Fruit fly (Drosophila melanogaster) whole organism, wandering third instar larva: Measurements from ENCODE around the gene Rab9.

Experiments
- CG32264 ChIP-seq: fragments of 200-800 bp; sonication (Bioruptor generic); optimal IDR thresholded peaks from 2 replicates; lab custom pipeline; 2016; ENCODE audit warnings: missing biosample characterization, missing genetic modification characterization
- CG9705 ChIP-seq: fragments of 200-800 bp; sonication (Bioruptor generic); optimal IDR thresholded peaks from 2 replicates; lab custom pipeline; 2018; ENCODE audit warnings: missing biosample characterization, mild to moderate bottlenecking, missing genetic modification characterization
- CrebA ChIP-seq: fragments of 200-800 bp; sonication (Bioruptor generic); optimal IDR thresholded peaks from 2 replicates; lab custom pipeline; 2016; ENCODE audit warnings: missing biosample characterization, mild to moderate bottlenecking, missing genetic modification characterization, borderline replicate concordance
- Dif ChIP-seq: fragments of 200-275, 200-300 bp; sonication (Bioruptor generic); optimal IDR thresholded peaks from 2 replicates; lab custom pipeline; 2018; ENCODE audit warnings: missing biosample characterization, missing genetic modification characterization; ENCODE audit not compliant: partially characterized antibody
- GATAd ChIP-seq: sonication (Bioruptor generic); optimal IDR thresholded peaks from 2 replicates; lab custom pipeline; 2016; ENCODE audit warnings: missing biosample characterization, missing genetic modification characterization
- HLH106 ChIP-seq: fragments of 200-800 bp; optimal IDR thresholded peaks from 3 replicates; lab custom pipeline; 2019; ENCODE audit warnings: missing biosample characterization, mild to moderate bottlenecking, missing genetic modification characterization, moderate library complexity
- Hnf4 ChIP-seq: fragments of 200-800 bp; sonication (Bioruptor generic); optimal IDR thresholded peaks from 2 replicates; lab custom pipeline; 2016; ENCODE audit warnings: missing biosample characterization, mild to moderate bottlenecking, missing genetic modification characterization
- Hr83 ChIP-seq: fragments of 200-300 bp; sonication (Bioruptor generic); optimal IDR thresholded peaks from 2 replicates; lab custom pipeline; 2016; ENCODE audit warnings: missing biosample characterization, mild to moderate bottlenecking, missing genetic modification characterization, moderate library complexity; ENCODE audit not compliant: poor library complexity, severe bottlenecking
- Jra ChIP-seq: sonication (Bioruptor generic); optimal IDR thresholded peaks from 2 replicates; lab custom pipeline; 2016; ENCODE audit warnings: missing biosample characterization, missing genetic modification characterization
- Mio ChIP-seq: sonication (Bioruptor generic); optimal IDR thresholded peaks from 2 replicates; lab custom pipeline; 2016; ENCODE audit warnings: missing biosample characterization, missing genetic modification characterization
- Myc ChIP-seq: fragments of >200 bp; optimal IDR thresholded peaks from 2 replicates; lab custom pipeline; 2017
- OdsH ChIP-seq: fragments of 200-800 bp; sonication (Bioruptor generic); optimal IDR thresholded peaks from 2 replicates; lab custom pipeline; 2016; ENCODE audit warnings: missing biosample characterization, mild to moderate bottlenecking, missing genetic modification characterization
- Rel ChIP-seq, 2 experiments: fragments of 200-800 bp; sonication (Bioruptor generic) in 1 of 2; optimal IDR thresholded peaks; 2 replicates in 1 of 2; 3 replicates in 1 of 2; lab custom pipeline; 2016 to 2019; ENCODE audit warnings: mild to moderate bottlenecking in 2 of 2, missing biosample characterization in 2 of 2, missing genetic modification characterization in 2 of 2, moderate library complexity in 1 of 2
- Sp1 ChIP-seq: fragments of 200-800 bp; sonication (Bioruptor generic); optimal IDR thresholded peaks from 3 replicates; lab custom pipeline; 2019; ENCODE audit warnings: missing biosample characterization, mild to moderate bottlenecking, missing genetic modification characterization, moderate library complexity
- Vsx2 ChIP-seq: fragments of 200-300, 225-300 bp; sonication (Bioruptor generic); optimal IDR thresholded peaks from 2 replicates; lab custom pipeline; 2018; ENCODE audit warnings: missing biosample characterization, missing genetic modification characterization; ENCODE audit not compliant: partially characterized antibody
- br ChIP-seq: fragments of 200-800 bp; sonication (Bioruptor generic); optimal IDR thresholded peaks from 2 replicates; lab custom pipeline; 2016; ENCODE audit warnings: missing biosample characterization, missing genetic modification characterization
- brk ChIP-seq: fragments of 200-800 bp; sonication (Bioruptor generic); optimal IDR thresholded peaks from 2 replicates; lab custom pipeline; 2016; ENCODE audit warnings: missing biosample characterization, mild to moderate bottlenecking, missing genetic modification characterization
- dmrt93B ChIP-seq: fragments of 200-800 bp; sonication (Bioruptor generic); optimal IDR thresholded peaks from 2 replicates; lab custom pipeline; 2018; ENCODE audit warnings: missing biosample characterization, mild to moderate bottlenecking, missing genetic modification characterization
- dsf ChIP-seq: sonication (Bioruptor generic); optimal IDR thresholded peaks from 2 replicates; lab custom pipeline; 2016; ENCODE audit warnings: missing biosample characterization, missing genetic modification characterization, borderline replicate concordance
- ey ChIP-seq: fragments of 200-800 bp; sonication (Bioruptor generic); optimal IDR thresholded peaks from 2 replicates; lab custom pipeline; 2016; ENCODE audit warnings: missing biosample characterization, missing genetic modification characterization
- foxo ChIP-seq, 2 experiments: fragments of 200-800 bp; sonication (Bioruptor generic); optimal IDR thresholded peaks; 2 replicates in 1 of 2; 3 replicates in 1 of 2; lab custom pipeline; 2016 to 2017; ENCODE audit warnings: missing biosample characterization in 2 of 2, missing genetic modification characterization in 2 of 2
- fru ChIP-seq: fragments of 200-800 bp; sonication (Bioruptor generic); optimal IDR thresholded peaks from 3 replicates; lab custom pipeline; 2016; ENCODE audit warnings: missing biosample characterization, mild to moderate bottlenecking, missing genetic modification characterization
- h ChIP-seq: fragments of 200-800 bp; sonication (Bioruptor generic); optimal IDR thresholded peaks from 3 replicates; lab custom pipeline; 2016; ENCODE audit warnings: missing biosample characterization, mild to moderate bottlenecking, missing genetic modification characterization
- lola ChIP-seq: fragments of >200 bp; optimal IDR thresholded peaks from 2 replicates; lab custom pipeline; 2017; ENCODE audit warnings: missing biosample characterization, missing genetic modification characterization
- pan ChIP-seq: fragments of >200 bp; optimal IDR thresholded peaks from 2 replicates; lab custom pipeline; 2017
- psq ChIP-seq: fragments of 200-800 bp; sonication (Bioruptor generic); optimal IDR thresholded peaks from 3 replicates; lab custom pipeline; 2017; ENCODE audit warnings: missing biosample characterization, mild to moderate bottlenecking, missing genetic modification characterization, moderate library complexity
- rgr ChIP-seq: fragments of 200-800 bp; sonication (Bioruptor generic); optimal IDR thresholded peaks from 3 replicates; lab custom pipeline; 2016; ENCODE audit warnings: missing biosample characterization, mild to moderate bottlenecking, missing genetic modification characterization
- sage ChIP-seq: fragments of 200-800 bp; sonication (Bioruptor generic); optimal IDR thresholded peaks from 2 replicates; lab custom pipeline; 2016; ENCODE audit warnings: missing biosample characterization, mild to moderate bottlenecking, missing genetic modification characterization
- sv ChIP-seq: fragments of 200-800 bp; sonication (Bioruptor generic); optimal IDR thresholded peaks from 3 replicates; lab custom pipeline; 2016; ENCODE audit warnings: missing biosample characterization, missing genetic modification characterization
- tai ChIP-seq: sonication (Bioruptor generic); optimal IDR thresholded peaks from 2 replicates; lab custom pipeline; 2016; ENCODE audit warnings: missing biosample characterization, missing genetic modification characterization
- usp ChIP-seq: fragments of >200 bp; optimal IDR thresholded peaks from 2 replicates; lab custom pipeline; 2017; ENCODE audit warnings: missing biosample characterization, missing genetic modification characterization

Gene Rab9

dm6 chr2L:19401914-19402313 is 30.5 kb upstream of the Rab9 start:
- TF ChIP-seq Myc (lab: Kevin White, UChicago) (no peak), brk (GFP tag; lab: Kevin White, UChicago) (no peak), CrebA (no peak), rgr (GFP tag; lab: Kevin White, UChicago) (peak; percentile 33), h (GFP tag; lab: Kevin White, UChicago) (peak; percentile 33), dmrt93B (GFP tag; lab: Kevin White, UChicago) (no peak), lola (no peak)

dm6 chr2L:19402667-19403066 is 29.7 kb upstream of the Rab9 start:
- no peak for TF ChIP-seq ey
- TF ChIP-seq Jra: no peak
- no peak for TF ChIP-seq CG9705 (GFP tag; lab: Kevin White, UChicago)
- no peak for TF ChIP-seq tai (GFP tag; lab: Kevin White, UChicago)
- TF ChIP-seq pan (lab: Kevin White, UChicago): no peak
- no peak for TF ChIP-seq dsf (GFP tag; lab: Kevin White, UChicago)
- no peak for TF ChIP-seq Vsx2 (GFP tag; lab: Kevin White, UChicago)
- TF ChIP-seq Mio (GFP tag; lab: Kevin White, UChicago): no peak
- no peak for TF ChIP-seq brk (GFP tag; lab: Kevin White, UChicago)
- TF ChIP-seq sv (GFP tag; lab: Kevin White, UChicago): no peak
- TF ChIP-seq foxo (GFP tag; optimal IDR thresholded peaks at IDR 0.05; lab: Kevin White, UChicago): no peak
- no peak for TF ChIP-seq Dif (GFP tag; lab: Kevin White, UChicago)
- TF ChIP-seq, all 38 proteins: peak for 0

- TF ChIP-seq GATAd (no peak), OdsH (GFP tag; lab: Kevin White, UChicago) (no peak), rgr (GFP tag; lab: Kevin White, UChicago) (no peak), CG32264 (GFP tag; lab: Kevin White, UChicago) (no peak), Rel (GFP tag; optimal IDR thresholded peaks at IDR 0.05; lab: Kevin White, UChicago) (no peak), Rel (tag; optimal IDR thresholded peaks at IDR 0.05; lab: Kevin White, UChicago) (no peak), sv (GFP tag; lab: Kevin White, UChicago) (no peak), Dif (GFP tag; lab: Kevin White, UChicago) (no peak), sage (GFP tag; lab: Kevin White, UChicago) (no peak), ey (no peak), h (GFP tag; lab: Kevin White, UChicago) (no peak), Hr83 (GFP tag; lab: Kevin White, UChicago) (no peak), usp (GFP tag; lab: Kevin White, UChicago) (no peak)
These were observed 29.0 kb upstream of the Rab9 start for dm6 chr2L:19403398-19403797.

- TF ChIP-seq usp (GFP tag; lab: Kevin White, UChicago) (no peak), Mio (GFP tag; lab: Kevin White, UChicago) (no peak), Dif (GFP tag; lab: Kevin White, UChicago) (no peak), br (GFP tag; lab: Kevin White, UChicago) (no peak), ey (no peak), Hnf4 (GFP tag; lab: Kevin White, UChicago) (no peak), Hr83 (GFP tag; lab: Kevin White, UChicago) (no peak)
These were observed 27.6 kb upstream of the Rab9 start for dm6 chr2L:19404804-19405203.

- TF ChIP-seq Vsx2 (GFP tag; lab: Kevin White, UChicago): no peak
- TF ChIP-seq Sp1 (GFP tag; lab: Kevin White, UChicago): no peak
- TF ChIP-seq foxo (GFP tag; optimal IDR thresholded peaks at IDR 0.05; lab: Kevin White, UChicago): no peak
- no peak for TF ChIP-seq CrebA
- no peak for TF ChIP-seq HLH106 (tag; lab: Kevin White, UChicago)
- no peak for TF ChIP-seq br (GFP tag; lab: Kevin White, UChicago)
- no peak for TF ChIP-seq Mio (GFP tag; lab: Kevin White, UChicago)
- TF ChIP-seq Dif (GFP tag; lab: Kevin White, UChicago): no peak
- TF ChIP-seq CG32264 (GFP tag; lab: Kevin White, UChicago): no peak
- no peak for TF ChIP-seq ey
- no peak for TF ChIP-seq Hr83 (GFP tag; lab: Kevin White, UChicago)
- no peak for TF ChIP-seq fru (GFP tag; lab: Kevin White, UChicago)
- TF ChIP-seq GATAd: no peak
- no peak for TF ChIP-seq Jra
- TF ChIP-seq psq (GFP tag; lab: Kevin White, UChicago): no peak
- TF ChIP-seq rgr (GFP tag; lab: Kevin White, UChicago): no peak
- TF ChIP-seq lola: no peak
- TF ChIP-seq Hnf4 (GFP tag; lab: Kevin White, UChicago): no peak
These were observed 26.6 kb upstream of the Rab9 start for dm6 chr2L:19405685-19406357.
